Fruit fly (Drosophila melanogaster) whole organism, embryonic: Measurements from ENCODE around the gene CG18213.
A peak's percentile ranks its signal among the peaks of the same experiment; 100 is the strongest.

Experiments used
- ATbp ChIP-seq: fragments of 200-800 bp; sonication (Bioruptor generic); optimal IDR thresholded peaks from 2 replicates; lab custom pipeline; 2017; ENCODE audit warnings: missing biosample characterization, mild to moderate bottlenecking, missing genetic modification characterization, missing genetic modification reagents
- CG10274 ChIP-seq: fragments of 200-800 bp; sonication (Bioruptor generic); optimal IDR thresholded peaks from 3 replicates; lab custom pipeline; 2017; ENCODE audit warnings: missing biosample characterization, mild to moderate bottlenecking, missing genetic modification characterization
- CG11456 ChIP-seq: fragments of 200-800 bp; sonication (Bioruptor generic); IDR thresholded peaks from 3 replicates; pipeline ENCODE4 v1.3.6; 2022; ENCODE audit warnings: missing biosample characterization, missing genetic modification characterization
- CG11504 ChIP-seq: fragments of 200-800 bp; sonication (Bioruptor generic); optimal IDR thresholded peaks from 3 replicates; lab custom pipeline; 2019; ENCODE audit warnings: missing biosample characterization, mild to moderate bottlenecking, missing genetic modification characterization, moderate library complexity
- CG12104 ChIP-seq: fragments of 200-800 bp; sonication (Bioruptor generic); optimal IDR thresholded peaks from 3 replicates; lab custom pipeline; 2016; ENCODE audit warnings: missing biosample characterization, missing genetic modification characterization
- CG13287 ChIP-seq: fragments of 200-800 bp; sonication (Bioruptor generic); IDR thresholded peaks from 2 replicates; pipeline ENCODE4 v1.3.6; 2022; ENCODE audit warnings: missing biosample characterization, missing genetic modification characterization; ENCODE audit not compliant: partially characterized antibody
- CG13775 ChIP-seq: fragments of 200-800 bp; sonication (Bioruptor generic); optimal IDR thresholded peaks from 3 replicates; lab custom pipeline; 2017; ENCODE audit warnings: missing biosample characterization, mild to moderate bottlenecking, missing genetic modification characterization
- CG14014 ChIP-seq: fragments of 200-800 bp; sonication (Bioruptor generic); IDR thresholded peaks from 2 replicates; pipeline ENCODE4 v1.3.6; 2022; ENCODE audit warnings: missing biosample characterization, missing genetic modification characterization
- CG14441 ChIP-seq: fragments of 200-800 bp; sonication (Bioruptor generic); IDR thresholded peaks from 2 replicates; pipeline ENCODE4 v1.3.6; 2022; ENCODE audit warnings: missing biosample characterization, missing genetic modification characterization
- CG15269 ChIP-seq: fragments of 200-800 bp; sonication (Bioruptor generic); optimal IDR thresholded peaks from 2 replicates; lab custom pipeline; 2018; ENCODE audit warnings: missing biosample characterization, mild to moderate bottlenecking, missing genetic modification characterization, moderate library complexity
- CG15696 ChIP-seq: fragments of 200-800 bp; sonication (Bioruptor generic); optimal IDR thresholded peaks from 2 replicates; lab custom pipeline; 2019; ENCODE audit warnings: missing biosample characterization, mild to moderate bottlenecking, missing genetic modification characterization, moderate library complexity
- CG1602 ChIP-seq: fragments of 200-800 bp; sonication (Bioruptor generic); optimal IDR thresholded peaks from 3 replicates; lab custom pipeline; 2016; ENCODE audit warnings: missing biosample characterization, missing genetic modification characterization
- CG17359 ChIP-seq: fragments of 200-800 bp; sonication (Bioruptor generic); optimal IDR thresholded peaks from 3 replicates; lab custom pipeline; 2018; ENCODE audit warnings: missing biosample characterization, mild to moderate bottlenecking, missing genetic modification characterization, moderate library complexity
- CG31441 ChIP-seq: fragments of 200-800 bp; sonication (Bioruptor generic); IDR thresholded peaks from 2 replicates; pipeline ENCODE4 v1.3.6; 2022; ENCODE audit warnings: missing biosample characterization, missing genetic modification characterization
- CG32532 ChIP-seq: fragments of 200-800 bp; sonication (Bioruptor generic); IDR thresholded peaks from 2 replicates; pipeline ENCODE4 v1.3.6; 2022; ENCODE audit warnings: missing biosample characterization, missing genetic modification characterization
- CG42726 ChIP-seq: fragments of 200-800 bp; sonication (Bioruptor generic); IDR thresholded peaks from 2 replicates; pipeline ENCODE4 v1.3.6; 2022; ENCODE audit warnings: missing biosample characterization, missing genetic modification characterization; ENCODE audit not compliant: partially characterized antibody
- CG6254 ChIP-seq: fragments of 200-800 bp; sonication (Bioruptor generic); optimal IDR thresholded peaks from 3 replicates; lab custom pipeline; 2017; ENCODE audit warnings: mild to moderate bottlenecking, missing biosample characterization, missing genetic modification reagents, missing genetic modification characterization
- CG6689 ChIP-seq: fragments of 200-800 bp; sonication (Bioruptor generic); IDR thresholded peaks from 2 replicates; pipeline ENCODE4 v1.3.6; 2022; ENCODE audit warnings: missing biosample characterization, missing genetic modification characterization
- CG7839 ChIP-seq: fragments of 200-800 bp; sonication (Bioruptor generic); optimal IDR thresholded peaks from 3 replicates; lab custom pipeline; 2018; ENCODE audit warnings: missing biosample characterization, mild to moderate bottlenecking, missing genetic modification characterization, moderate library complexity
- CG7987 ChIP-seq: fragments of 200-800 bp; sonication (Bioruptor generic); optimal IDR thresholded peaks from 2 replicates; lab custom pipeline; 2018; ENCODE audit warnings: missing biosample characterization, mild to moderate bottlenecking, missing genetic modification characterization, moderate library complexity
- CG8359 ChIP-seq: fragments of 200-800 bp; sonication (Bioruptor generic); optimal IDR thresholded peaks from 2 replicates; lab custom pipeline; 2017; ENCODE audit warnings: missing biosample characterization, mild to moderate bottlenecking, missing genetic modification characterization, borderline replicate concordance
- D19A ChIP-seq: fragments of 200-800 bp; optimal IDR thresholded peaks from 3 replicates; lab custom pipeline; 2019; ENCODE audit warnings: missing biosample characterization, mild to moderate bottlenecking, missing genetic modification characterization, moderate library complexity
- Deaf1 ChIP-seq: fragments of 200-800 bp; optimal IDR thresholded peaks from 3 replicates; lab custom pipeline; 2019; ENCODE audit warnings: missing biosample characterization, mild to moderate bottlenecking, missing genetic modification characterization, moderate library complexity
- Dp ChIP-seq: fragments of 200-800 bp; sonication (Bioruptor generic); optimal IDR thresholded peaks from 2 replicates; lab custom pipeline; 2018; ENCODE audit warnings: missing biosample characterization, mild to moderate bottlenecking, missing genetic modification characterization, moderate library complexity
- Ets65A ChIP-seq: fragments of 200-800 bp; sonication (Bioruptor generic); peaks from one replicate; lab custom pipeline; 2016; ENCODE audit warnings: missing biosample characterization, missing genetic modification characterization
- Fer3 ChIP-seq: fragments of 200-800 bp; sonication (Bioruptor generic); optimal IDR thresholded peaks from 2 replicates; lab custom pipeline; 2018; ENCODE audit warnings: missing biosample characterization, mild to moderate bottlenecking, missing genetic modification characterization, moderate library complexity
- Hsf ChIP-seq: fragments of 200-800 bp; sonication (Bioruptor generic); optimal IDR thresholded peaks from 3 replicates; lab custom pipeline; 2016; ENCODE audit warnings: missing biosample characterization, missing genetic modification characterization
- Lhr ChIP-seq: fragments of 200-800 bp; sonication (Bioruptor generic); optimal IDR thresholded peaks from 3 replicates; lab custom pipeline; 2017; ENCODE audit warnings: mild to moderate bottlenecking, missing biosample characterization, missing genetic modification reagents, missing genetic modification characterization
- Rfx ChIP-seq: fragments of 200-800 bp; sonication (Bioruptor generic); IDR thresholded peaks from 2 replicates; pipeline ENCODE4 v1.3.6; 2022; ENCODE audit warnings: missing biosample characterization, missing genetic modification characterization
- abd-A ChIP-seq: fragments of 200-800 bp; sonication (Bioruptor generic); optimal IDR thresholded peaks from 3 replicates; lab custom pipeline; 2019; ENCODE audit warnings: missing biosample characterization, mild to moderate bottlenecking, missing genetic modification characterization, moderate library complexity
- ara ChIP-seq: fragments of 200-800 bp; sonication (Bioruptor generic); IDR thresholded peaks from 2 replicates; pipeline ENCODE4 v1.3.6; 2022; ENCODE audit warnings: missing biosample characterization, missing genetic modification characterization
- bigmax ChIP-seq: fragments of 200-800 bp; sonication (Bioruptor generic); optimal IDR thresholded peaks from 2 replicates; lab custom pipeline; 2018; ENCODE audit warnings: missing biosample characterization, mild to moderate bottlenecking, missing genetic modification characterization
- dimm ChIP-seq: fragments of 200-800 bp; sonication (Bioruptor generic); IDR thresholded peaks from 2 replicates; pipeline ENCODE4 v1.3.6; 2022; ENCODE audit warnings: missing biosample characterization, missing genetic modification characterization
- eve ChIP-seq, 2 experiments: fragments of >200 bp; optimal IDR thresholded peaks; 2 replicates each; lab custom pipeline; 2017; ENCODE audit warnings: missing biosample characterization in 2 of 2, missing genetic modification characterization in 2 of 2
- fd64A ChIP-seq: fragments of 200-800 bp; sonication (Bioruptor generic); optimal IDR thresholded peaks from 3 replicates; lab custom pipeline; 2018; ENCODE audit warnings: missing biosample characterization, mild to moderate bottlenecking, missing genetic modification characterization
- fu2 ChIP-seq: fragments of 200-800 bp; sonication (Bioruptor generic); optimal IDR thresholded peaks from 2 replicates; lab custom pipeline; 2016; ENCODE audit warnings: missing biosample characterization, missing genetic modification characterization
- gsb ChIP-seq: fragments of 200-800 bp; sonication (Bioruptor generic); IDR thresholded peaks from 2 replicates; pipeline ENCODE4 v1.3.6; 2022; ENCODE audit warnings: missing biosample characterization, missing genetic modification characterization
- gsb-n ChIP-seq: fragments of 200-800 bp; sonication (Bioruptor generic); optimal IDR thresholded peaks from 3 replicates; lab custom pipeline; 2018; ENCODE audit warnings: missing biosample characterization, mild to moderate bottlenecking, missing genetic modification characterization
- her ChIP-seq: fragments of 200-800 bp; sonication (Bioruptor generic); optimal IDR thresholded peaks from 2 replicates; lab custom pipeline; 2016; ENCODE audit warnings: missing biosample characterization, missing genetic modification characterization
- hth ChIP-seq: fragments of >200 bp; optimal IDR thresholded peaks from 2 replicates; lab custom pipeline; 2017; ENCODE audit warnings: inconsistent platforms
- ind ChIP-seq: fragments of 200-800 bp; sonication (Bioruptor generic); optimal IDR thresholded peaks from 3 replicates; lab custom pipeline; 2016; ENCODE audit warnings: missing biosample characterization, missing genetic modification characterization
- lov ChIP-seq, 2 experiments: fragments of 200-800 bp in 1 of 2; fragments of >200 bp in 1 of 2; sonication (Bioruptor generic) in 1 of 2; IDR thresholded peaks in 1 of 2; optimal IDR thresholded peaks in 1 of 2; 2 replicates in 1 of 2; 3 replicates in 1 of 2; pipeline versions ENCODE4 v1.3.6 to Lab custom; 2017 to 2022; ENCODE audit warnings: missing biosample characterization in 1 of 2, missing genetic modification characterization in 1 of 2
- nerfin-2 ChIP-seq: fragments of 200-800 bp; sonication (Bioruptor generic); IDR thresholded peaks from 2 replicates; pipeline ENCODE4 v1.3.6; 2022; ENCODE audit warnings: missing biosample characterization, missing genetic modification characterization; ENCODE audit not compliant: partially characterized antibody
- pho ChIP-seq: fragments of 200-800 bp; sonication (Bioruptor generic); optimal IDR thresholded peaks from 2 replicates; lab custom pipeline; 2016; ENCODE audit warnings: missing biosample characterization, missing genetic modification characterization
- pita ChIP-seq: fragments of 200-800 bp; sonication (Bioruptor generic); optimal IDR thresholded peaks from 2 replicates; lab custom pipeline; 2017; ENCODE audit warnings: missing biosample characterization, mild to moderate bottlenecking, missing genetic modification characterization
- tgo ChIP-seq: fragments of 200-800 bp; sonication (Bioruptor generic); IDR thresholded peaks from 3 replicates; pipeline ENCODE4 v1.3.6; 2022; ENCODE audit warnings: missing biosample characterization, missing genetic modification characterization
- tio ChIP-seq: fragments of 200-800 bp; sonication (Bioruptor generic); optimal IDR thresholded peaks from 2 replicates; lab custom pipeline; 2017; ENCODE audit warnings: missing biosample characterization, missing genetic modification characterization, inconsistent platforms
- trh ChIP-seq: fragments of 200-800 bp; sonication (Bioruptor generic); optimal IDR thresholded peaks from 2 replicates; lab custom pipeline; 2016; ENCODE audit warnings: missing biosample characterization, missing genetic modification characterization
- zfh2 ChIP-seq: fragments of 200-800 bp; sonication (Bioruptor generic); optimal IDR thresholded peaks from 2 replicates; lab custom pipeline; 2016; ENCODE audit warnings: missing biosample characterization, missing genetic modification characterization

The CG18213 gene

DNA sequence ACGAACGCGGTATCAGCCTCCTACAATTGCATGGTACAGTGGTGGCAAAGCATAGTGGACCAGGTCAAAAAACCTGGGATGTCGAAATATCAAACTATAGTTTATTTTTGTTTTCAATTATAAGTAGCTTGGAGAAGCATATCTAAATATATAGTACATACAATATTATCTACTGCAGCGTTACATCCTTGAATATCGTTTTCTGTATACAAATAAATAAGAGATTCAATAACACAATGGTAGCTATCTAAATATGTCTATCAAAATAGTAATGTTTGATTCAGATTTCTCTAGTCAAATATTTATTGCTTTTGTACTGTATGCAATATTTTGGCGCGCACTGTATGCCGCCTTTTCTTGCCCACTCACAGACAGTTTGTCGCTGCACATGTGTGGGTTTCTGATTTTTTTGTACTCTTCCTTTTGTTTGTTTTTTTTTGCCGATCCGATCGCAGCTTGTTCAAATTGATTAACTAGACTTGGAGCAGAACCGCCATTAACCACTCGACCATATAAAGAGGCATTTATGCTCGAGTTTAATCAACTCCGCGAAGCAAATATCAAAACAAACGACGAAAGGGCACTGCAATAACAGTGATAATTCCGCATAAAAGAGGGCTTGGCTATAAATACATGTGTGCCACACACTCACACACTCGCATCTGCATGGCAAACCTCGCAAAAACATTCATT is 40.8 kb upstream of the CG18213 start (continued):
- TF ChIP-seq fu2 (peak; percentile 78), Dp (GFP tag; lab: Kevin White, UChicago) (no peak), Rfx (GFP tag; lab: Robert Waterston, UW) (peak; percentile 92), CG31441 (peak; percentile 98), CG15696 (peak; percentile 85), Ets65A (GFP tag; lab: Kevin White, UChicago) (peak; percentile 96), gsb (peak; percentile 84), CG13287 (GFP tag; lab: Robert Waterston, UW) (no peak), fd64A (GFP tag; lab: Kevin White, UChicago) (peak; percentile 65), pita (GFP tag; lab: Kevin White, UChicago) (no peak), tgo (GFP tag; lab: Robert Waterston, UW) (peak; percentile 95), tio (GFP tag; lab: Kevin White, UChicago) (peak; percentile 97), nerfin-2 (GFP tag; lab: Robert Waterston, UW) (no peak), ara (GFP tag; lab: Robert Waterston, UW) (peak; percentile 88), zfh2 (GFP tag; lab: Kevin White, UChicago) (peak; percentile 86), CG13775 (GFP tag; lab: Kevin White, UChicago) (peak; percentile 97), CG11504 (tag; lab: Kevin White, UChicago) (peak; percentile 95), CG1602 (GFP tag; lab: Kevin White, UChicago) (peak; percentile 94), CG7987 (GFP tag; lab: Kevin White, UChicago) (peak; percentile 79), lov (optimal IDR thresholded peaks at IDR 0.05; lab: Kevin White, UChicago) (no peak), lov (GFP tag; IDR thresholded peaks at IDR 0.05; lab: Robert Waterston, UW) (peak; percentile 90), pho (GFP tag; lab: Kevin White, UChicago) (peak; percentile 89), CG8359 (peak; percentile 79), CG32532 (GFP tag; lab: Robert Waterston, UW) (peak; percentile 94), her (GFP tag; lab: Kevin White, UChicago) (peak; percentile 78), dimm (GFP tag; lab: Robert Waterston, UW) (0 out of 2 replicates have a peak, but pooled peaks have one; percentile 72), Fer3 (tag; lab: Kevin White, UChicago) (peak; percentile 91), bigmax (no peak), CG15269 (tag; lab: Kevin White, UChicago) (peak; percentile 96), abd-A (tag; lab: Kevin White, UChicago) (no peak), Lhr (GFP tag; lab: Kevin White, UChicago) (peak; percentile 90), hth (lab: Kevin White, UChicago) (no peak), CG11456 (GFP tag; lab: Robert Waterston, UW) (peak; percentile 90), CG42726 (GFP tag; lab: Robert Waterston, UW) (no peak), CG17359 (tag; lab: Kevin White, UChicago) (peak; percentile 95), ATbp (GFP tag; lab: Kevin White, UChicago) (peak; percentile 96), gsb-n (tag; lab: Kevin White, UChicago) (peak; percentile 95), ind (GFP tag; lab: Kevin White, UChicago) (peak; percentile 92), CG12104 (GFP tag; lab: Kevin White, UChicago) (peak; percentile 94), CG10274 (GFP tag; lab: Kevin White, UChicago) (peak; percentile 77), Deaf1 (tag; lab: Kevin White, UChicago) (peak; percentile 80), CG7839 (tag; lab: Kevin White, UChicago) (peak; percentile 97), eve (GFP tag; optimal IDR thresholded peaks at IDR 0.05; lab: Kevin White, UChicago) (no peak), CG6254 (GFP tag; lab: Kevin White, UChicago) (peak; percentile 95), CG14441 (GFP tag; lab: Robert Waterston, UW) (peak; percentile 92), CG6689 (GFP tag; lab: Robert Waterston, UW) (peak; percentile 95), Hsf (GFP tag; lab: Kevin White, UChicago) (peak; percentile 95), D19A (tag; lab: Kevin White, UChicago) (peak; percentile 93), trh (GFP tag; lab: Kevin White, UChicago) (peak; percentile 85), CG14014 (peak; percentile 93)
